Worm (Caenorhabditis elegans): Measurements from ENCODE around the gene Y54E2A.7.
A peak's percentile ranks its signal among the peaks of the same experiment; 100 is the strongest.

Gene Y54E2A.7

ce11 chrII:14810609-14811008 is 37.8 kb upstream of the Y54E2A.7 start:
- no peak for TF ChIP-seq elt-1 (tag; optimal IDR thresholded peaks at IDR 0.05)
- TF ChIP-seq C34F6.9 (tag; optimal IDR thresholded peaks at IDR 0.05) = peak; percentile 51
- TF ChIP-seq ztf-11 (tag; optimal IDR thresholded peaks at IDR 0.05) = no peak
- peak; percentile 66 for TF ChIP-seq snpc-4 (tag; optimal IDR thresholded peaks at IDR 0.05)
- peak; percentile 15 for TF ChIP-seq unc-55 (GFP tag; optimal IDR thresholded peaks at IDR 0.05)
- no peak for TF ChIP-seq unc-39 (tag; optimal IDR thresholded peaks at IDR 0.05)
- no peak for TF ChIP-seq ceh-82 (tag; optimal IDR thresholded peaks at IDR 0.05)
- no peak for TF ChIP-seq nhr-21 (tag; optimal IDR thresholded peaks at IDR 0.05)
- TF ChIP-seq lin-13 (GFP tag; optimal IDR thresholded peaks at IDR 0.05) = peak; percentile 11
- no peak for TF ChIP-seq peb-1 (tag; optimal IDR thresholded peaks at IDR 0.05)
- no peak for TF ChIP-seq unc-62 (GFP tag; optimal IDR thresholded peaks at IDR 0.05)
- peak; percentile 30 for TF ChIP-seq nhr-129 (tag; optimal IDR thresholded peaks at IDR 0.05)
- TF ChIP-seq ZK546.5 (tag; optimal IDR thresholded peaks at IDR 0.05) = no peak
- TF ChIP-seq lsy-2 (tag; optimal IDR thresholded peaks at IDR 0.05) = peak in 1 of 2 experiments; percentile 24
- TF ChIP-seq sma-9 (GFP tag; optimal IDR thresholded peaks at IDR 0.05) = peak; percentile 5
- TF ChIP-seq sma-9 (tag; optimal IDR thresholded peaks at IDR 0.05) = no peak
- no peak for TF ChIP-seq alr-1 (tag; optimal IDR thresholded peaks at IDR 0.05)
- TF ChIP-seq F13H6.1 (tag; optimal IDR thresholded peaks at IDR 0.05) = peak; percentile 44
- TF ChIP-seq blmp-1 (tag; optimal IDR thresholded peaks at IDR 0.05; ENCODE audit: insufficient read depth) = no peak
- TF ChIP-seq nhr-6 (tag; optimal IDR thresholded peaks at IDR 0.05) = no peak
- no peak for TF ChIP-seq nhr-12 (tag; optimal IDR thresholded peaks at IDR 0.05)
- no peak for TF ChIP-seq ztf-4 (tag; optimal IDR thresholded peaks at IDR 0.05)
- TF ChIP-seq aly-2 (tag; optimal IDR thresholded peaks at IDR 0.05) = no peak
- no peak for TF ChIP-seq lin-39 (tag; optimal IDR thresholded peaks at IDR 0.05)

- TF ChIP-seq mdl-1 (tag; optimal IDR thresholded peaks at IDR 0.05) (no peak), ZK546.5 (tag; optimal IDR thresholded peaks at IDR 0.05) (no peak), nhr-6 (tag; optimal IDR thresholded peaks at IDR 0.05) (no peak), lin-39 (tag; optimal IDR thresholded peaks at IDR 0.05) (no peak), dmd-4 (tag; optimal IDR thresholded peaks at IDR 0.05) (no peak), unc-55 (GFP tag; optimal IDR thresholded peaks at IDR 0.05) (no peak), fos-1 (tag; optimal IDR thresholded peaks at IDR 0.05) (no peak), ceh-82 (tag; optimal IDR thresholded peaks at IDR 0.05) (no peak), nhr-10 (tag; optimal IDR thresholded peaks at IDR 0.05) (no peak), sma-9 (GFP tag; optimal IDR thresholded peaks at IDR 0.05) (no peak), sma-9 (tag; optimal IDR thresholded peaks at IDR 0.05) (no peak), nhr-11 (tag; optimal IDR thresholded peaks at IDR 0.05) (no peak), skn-1 (tag; optimal IDR thresholded peaks at IDR 0.05) (no peak), sma-3 (GFP tag; optimal IDR thresholded peaks at IDR 0.05) (no peak), lin-11 (tag; optimal IDR thresholded peaks at IDR 0.05) (no peak), unc-62 (GFP tag; optimal IDR thresholded peaks at IDR 0.05) (no peak), ztf-11 (tag; optimal IDR thresholded peaks at IDR 0.05) (no peak)
Measured at ce11 chrII:14808686-14809085, 35.9 kb upstream of the Y54E2A.7 start, which contains the start of gene W01D2.6. Gene W01D2.6 (plus strand): TSS chrII:14808986.

ce11 chrII:14805686-14806085 is 32.9 kb upstream of the Y54E2A.7 start, which contains the start of gene srt-11:
Gene srt-11 (plus strand): TSS chrII:14805986.
- TF ChIP-seq R02D3.7 (tag; optimal IDR thresholded peaks at IDR 0.05) = no peak
- TF ChIP-seq nhr-25 (tag; optimal IDR thresholded peaks at IDR 0.05) = no peak
- no peak for TF ChIP-seq mab-5 (tag; optimal IDR thresholded peaks at IDR 0.05)
- no peak for TF ChIP-seq nhr-23 (tag; optimal IDR thresholded peaks at IDR 0.05)
- TF ChIP-seq lin-39 (tag; optimal IDR thresholded peaks at IDR 0.05) = no peak
- TF ChIP-seq elt-3 (tag; optimal IDR thresholded peaks at IDR 0.05) = no peak
- TF ChIP-seq aly-2 (tag; optimal IDR thresholded peaks at IDR 0.05) = no peak
- no peak for TF ChIP-seq skn-1 (tag; optimal IDR thresholded peaks at IDR 0.05)
- no peak for TF ChIP-seq nhr-237 (tag; optimal IDR thresholded peaks at IDR 0.05)
- no peak for TF ChIP-seq ceh-82 (tag; optimal IDR thresholded peaks at IDR 0.05)
- no peak for TF ChIP-seq unc-39 (tag; optimal IDR thresholded peaks at IDR 0.05)
- no peak for TF ChIP-seq sem-4 (tag; optimal IDR thresholded peaks at IDR 0.05)
- no peak for TF ChIP-seq ama-1 (optimal IDR thresholded peaks at IDR 0.05)
